Worm (Caenorhabditis elegans) whole organism, L4 larva: ENCODE data around the gene clec-125.

ENCODE experiments used
- F10B5.3 ChIP-seq: sonication (generic microtip); optimal IDR thresholded peaks from 2 replicates; lab custom pipeline; 2016; ENCODE audit warnings: mild to moderate bottlenecking, missing genetic modification characterization, missing compliant biosample characterization
- F26F4.8 ChIP-seq: fragments of 200-800 bp; sonication (Bioruptor generic); conservative IDR thresholded peaks from 2 replicates; pipeline ENCODE4 v1.3.6; 2022; ENCODE audit warnings: missing genetic modification characterization, missing compliant biosample characterization
- F37D6.2 ChIP-seq: sonication (generic microtip); optimal IDR thresholded peaks from 2 replicates; lab custom pipeline; 2016; ENCODE audit warnings: mild to moderate bottlenecking, missing genetic modification characterization, missing compliant biosample characterization
- Y105C5A.15 ChIP-seq: fragments of 200-800 bp; sonication (Bioruptor generic); IDR thresholded peaks from 2 replicates; pipeline ENCODE4 v1.3.6; 2022; ENCODE audit warnings: missing genetic modification characterization, missing compliant biosample characterization
- aha-1 ChIP-seq: fragments of 150-350 bp; peaks from one replicate; lab custom pipeline; 2014; ENCODE audit warnings: missing biosample characterization, missing genetic modification characterization
- ama-1 ChIP-seq: fragments of 150-350 bp; optimal IDR thresholded peaks from 2 replicates; lab custom pipeline; 2014; ENCODE audit warnings: inconsistent platforms, mixed read lengths
- ceh-20 ChIP-seq: fragments of 200-800 bp; sonication (Bioruptor generic); IDR thresholded peaks from 2 replicates; pipeline ENCODE4 v1.3.6; 2022; ENCODE audit warnings: missing genetic modification reagents, missing genetic modification characterization, missing compliant biosample characterization
- ceh-32 ChIP-seq: sonication (generic microtip); optimal IDR thresholded peaks from 2 replicates; lab custom pipeline; 2016; ENCODE audit warnings: mild to moderate bottlenecking, missing genetic modification characterization, missing compliant biosample characterization; ENCODE audit not compliant: poor library complexity
- ceh-82 ChIP-seq: sonication (generic microtip); optimal IDR thresholded peaks from 2 replicates; lab custom pipeline; 2017; ENCODE audit warnings: missing biosample characterization, missing genetic modification characterization
- cey-2 ChIP-seq: sonication (generic microtip); optimal IDR thresholded peaks from 3 replicates; lab custom pipeline; 2017; ENCODE audit warnings: missing genetic modification characterization, mild to moderate bottlenecking, missing compliant biosample characterization, antibody characterized with exemption, borderline replicate concordance; ENCODE audit not compliant: insufficient read depth
- ctbp-1 ChIP-seq: fragments of 200-800 bp; sonication (Bioruptor generic); IDR thresholded peaks from 2 replicates; pipeline ENCODE4 v1.3.6; 2022; ENCODE audit warnings: missing genetic modification reagents, missing genetic modification characterization, missing compliant biosample characterization
- dmd-9 ChIP-seq: fragments of 200-800 bp; sonication (Bioruptor generic); IDR thresholded peaks from 2 replicates; pipeline ENCODE4 v1.3.6; 2022; ENCODE audit warnings: missing genetic modification reagents, missing genetic modification characterization, missing compliant biosample characterization
- egl-43 ChIP-seq: fragments of 200-800 bp; sonication (Bioruptor generic); IDR thresholded peaks from 2 replicates; pipeline ENCODE4 v1.3.6; 2022; ENCODE audit warnings: missing genetic modification reagents, missing genetic modification characterization, missing compliant biosample characterization
- hlh-11 ChIP-seq: fragments of 200-800 bp; sonication (Bioruptor generic); optimal IDR thresholded peaks from 2 replicates; lab custom pipeline; 2018; ENCODE audit warnings: mild to moderate bottlenecking, missing genetic modification characterization, missing compliant biosample characterization
- hlh-30 ChIP-seq: sonication (generic microtip); optimal IDR thresholded peaks from 2 replicates; lab custom pipeline; 2017; ENCODE audit warnings: antibody characterized with exemption, mild to moderate bottlenecking, missing genetic modification characterization, missing compliant biosample characterization; ENCODE audit not compliant: insufficient read depth
- hmg-1.1 ChIP-seq: fragments of 200-800 bp; sonication (Bioruptor generic); IDR thresholded peaks from 2 replicates; pipeline ENCODE4 v1.3.6; 2022; ENCODE audit warnings: missing genetic modification reagents, missing genetic modification characterization, missing compliant biosample characterization
- jun-1 ChIP-seq: fragments of 150-350 bp; optimal IDR thresholded peaks from 2 replicates; lab custom pipeline; 2014; ENCODE audit warnings: missing biosample characterization, missing genetic modification reagents, missing genetic modification characterization
- lin-13 ChIP-seq: fragments of 150-350 bp; optimal IDR thresholded peaks from 2 replicates; lab custom pipeline; 2014; ENCODE audit warnings: missing biosample characterization, missing genetic modification reagents, missing genetic modification characterization
- lin-15B ChIP-seq: fragments of 150-350 bp; sonication (generic microtip); optimal IDR thresholded peaks from 3 replicates; lab custom pipeline; 2014; ENCODE audit warnings: missing biosample characterization, missing genetic modification characterization
- lir-3 ChIP-seq: sonication (generic microtip); optimal IDR thresholded peaks from 2 replicates; lab custom pipeline; 2016; ENCODE audit warnings: mild to moderate bottlenecking, missing genetic modification characterization, missing compliant biosample characterization
- madf-5 ChIP-seq, 2 experiments: fragments of 200-800 bp; sonication (Bioruptor generic); IDR thresholded peaks; 2 replicates each; pipeline ENCODE4 v1.3.6; 2022; ENCODE audit warnings: missing compliant biosample characterization in 2 of 2, missing genetic modification characterization in 2 of 2
- mdl-1 ChIP-seq, 2 experiments: fragments of 150-350 bp in 1 of 2; sonication (generic microtip) in 1 of 2; optimal IDR thresholded peaks; 2 replicates each; lab custom pipeline; 2014 to 2017; ENCODE audit warnings: missing biosample characterization in 2 of 2, missing genetic modification characterization in 2 of 2
- mdt-29 ChIP-seq: fragments of 200-800 bp; sonication (Bioruptor generic); IDR thresholded peaks from 2 replicates; pipeline ENCODE4 v1.3.6; 2022; ENCODE audit warnings: missing genetic modification reagents, missing genetic modification characterization, missing compliant biosample characterization
- mep-1 ChIP-seq: fragments of 150-350 bp; sonication (generic microtip); optimal IDR thresholded peaks from 3 replicates; lab custom pipeline; 2014; ENCODE audit warnings: missing biosample characterization, missing genetic modification characterization
- nhr-77 ChIP-seq: fragments of 150-350 bp; optimal IDR thresholded peaks from 2 replicates; lab custom pipeline; 2014; ENCODE audit warnings: missing biosample characterization, missing genetic modification characterization
- saeg-2 ChIP-seq: fragments of 200-800 bp; sonication (Bioruptor generic); IDR thresholded peaks from 2 replicates; pipeline ENCODE4 v1.3.6; 2022; ENCODE audit warnings: missing genetic modification reagents, missing genetic modification characterization, missing compliant biosample characterization
- sdz-12 ChIP-seq: fragments of 200-800 bp; sonication (Bioruptor generic); optimal IDR thresholded peaks from 2 replicates; lab custom pipeline; 2018; ENCODE audit warnings: mild to moderate bottlenecking, missing genetic modification characterization, missing compliant biosample characterization
- unc-62 ChIP-seq, 3 experiments: fragments of 150-350 bp in 1 of 3; sonication (generic microtip); optimal IDR thresholded peaks in 2 of 3; peaks in 1 of 3; 1 replicate in 1 of 3; 2 replicates in 2 of 3; lab custom pipeline; 2014 to 2017; ENCODE audit warnings: missing biosample characterization in 3 of 3, missing genetic modification characterization in 3 of 3, missing genetic modification reagents in 3 of 3, missing genotype in 1 of 3
- vab-7 ChIP-seq: fragments of 200-800 bp; sonication (Bioruptor generic); IDR thresholded peaks from 2 replicates; pipeline ENCODE4 v1.3.6; 2022; ENCODE audit warnings: missing genetic modification reagents, missing genetic modification characterization, missing compliant biosample characterization
- zag-1 ChIP-seq: fragments of 150-350 bp; optimal IDR thresholded peaks from 2 replicates; lab custom pipeline; 2014; ENCODE audit warnings: missing biosample characterization, missing genetic modification characterization
- zfp-3 ChIP-seq: fragments of 200-800 bp; sonication (Bioruptor generic); conservative IDR thresholded peaks from 2 replicates; pipeline ENCODE4 v1.3.6; 2022; ENCODE audit warnings: missing genetic modification reagents, missing genetic modification characterization, missing compliant biosample characterization

Gene clec-125

DNA sequence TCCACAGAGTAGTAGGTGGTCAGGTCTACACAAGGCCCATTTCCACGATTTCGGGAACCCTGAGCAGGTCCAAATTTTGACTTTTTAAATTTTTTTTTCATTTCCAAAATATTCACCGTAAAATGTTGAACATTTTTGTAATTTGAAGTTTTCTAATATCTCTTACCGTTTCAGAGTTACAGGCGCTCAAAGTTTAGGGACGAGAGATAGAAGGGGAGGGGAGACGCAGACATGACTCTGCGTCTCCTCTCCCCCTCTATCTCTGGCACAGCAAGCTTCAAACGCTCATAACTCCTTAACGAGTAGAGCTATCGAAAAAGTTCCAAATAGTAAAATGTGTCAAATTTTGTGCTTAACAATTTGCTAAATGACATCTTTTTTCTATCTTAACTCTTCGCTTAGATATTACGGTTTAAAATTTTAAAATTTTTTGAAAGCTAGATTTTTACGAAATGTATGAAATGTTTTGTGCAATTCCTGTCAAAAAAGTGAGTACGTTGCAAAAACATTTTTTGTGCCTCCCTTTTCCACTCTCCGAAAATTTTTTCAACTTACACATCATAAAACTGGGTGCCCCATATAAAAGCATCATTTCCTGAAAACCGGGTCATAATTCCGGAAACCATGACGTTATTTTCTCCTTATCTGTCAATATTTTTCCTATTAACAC lies at the start of gene clec-125, which contains the start of gene Y49F6B.14:
Gene clec-125, plus strand, starts transcription at position 620 of the 670 bp plus-strand sequence.
Gene Y49F6B.14, minus strand, starts transcription at position 101 of the 670 bp plus-strand sequence.
- TF ChIP-seq Y105C5A.15 (GFP tag; lab: Robert Waterston, UW) (no peak), ama-1 (lab: Kevin White, UChicago) (no peak), ceh-20 (GFP tag; lab: Robert Waterston, UW) (no peak), hmg-1.1 (GFP tag; lab: Robert Waterston, UW) (no peak), F26F4.8 (GFP tag; lab: Robert Waterston, UW) (no peak), F10B5.3 (tag; lab: Kevin White, UChicago) (no peak), cey-2 (tag; lab: Kevin White, UChicago) (no peak), hlh-11 (tag; lab: Kevin White, UChicago) (no peak), vab-7 (GFP tag; lab: Robert Waterston, UW) (no peak), madf-5 (GFP tag; IDR thresholded peaks at IDR 0.05; lab: Robert Waterston, UW) (no peak), mdt-29 (GFP tag; lab: Robert Waterston, UW) (no peak), sdz-12 (GFP tag; lab: Kevin White, UChicago) (no peak), saeg-2 (GFP tag; lab: Robert Waterston, UW) (no peak)
- TF ChIP-seq, all 104 proteins: peak for 0

DNA sequence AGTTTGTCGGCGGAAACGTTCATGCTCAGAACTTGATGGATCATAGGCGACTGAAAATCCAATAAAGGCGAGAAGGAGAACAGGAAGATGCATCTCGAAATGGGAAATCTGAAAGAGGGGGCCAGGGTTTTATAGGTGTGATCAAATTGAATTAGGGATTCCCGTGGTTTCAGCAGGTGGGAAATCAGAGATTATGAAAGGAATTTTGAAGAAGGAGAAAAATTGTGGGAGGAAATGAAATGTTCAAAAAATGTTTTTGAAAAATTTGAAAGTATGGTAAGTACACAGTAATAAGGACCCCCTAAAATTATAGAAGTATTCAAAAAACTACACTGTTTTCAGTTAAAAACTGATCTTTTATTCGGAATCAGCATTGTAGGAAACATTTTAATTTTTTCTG lies 45.3 kb upstream of the clec-125 start, which contains the start of gene Y49F6B.20:
Gene Y49F6B.20, minus strand, starts transcription at position 101 of the 400 bp plus-strand sequence.
- no peak for TF ChIP-seq lin-13 (GFP tag; lab: Kevin White, UChicago)
- no peak for TF ChIP-seq lir-3
- no peak for TF ChIP-seq zfp-3 (GFP tag; lab: Robert Waterston, UW)
- TF ChIP-seq egl-43 (GFP tag; lab: Robert Waterston, UW): no peak
- TF ChIP-seq ceh-32 (tag; lab: Kevin White, UChicago): no peak
- TF ChIP-seq dmd-9 (GFP tag; lab: Robert Waterston, UW): no peak
- no peak for TF ChIP-seq mep-1

DNA sequence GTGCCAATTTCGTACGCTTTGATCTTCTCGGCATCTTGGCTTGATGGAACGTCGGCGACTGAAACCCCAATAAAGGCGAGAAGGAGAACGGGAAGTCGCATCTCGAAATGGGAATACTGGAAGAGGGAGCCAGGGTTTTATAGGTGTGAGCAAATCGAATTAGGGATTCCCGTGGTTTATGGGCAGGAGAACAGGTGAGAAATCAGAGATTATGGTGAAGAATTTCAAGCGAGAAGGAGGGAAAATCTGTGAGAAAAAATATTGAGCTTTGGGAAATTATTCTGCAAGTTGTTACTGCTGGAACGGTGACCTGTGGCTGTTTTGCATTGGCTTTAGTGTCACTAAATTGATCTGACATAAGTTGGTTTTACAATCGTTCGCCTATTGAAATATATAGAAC lies 44.2 kb upstream of the clec-125 start, which contains the start of gene Y49F6B.13:
Gene Y49F6B.13, minus strand, starts transcription at position 101 of the 400 bp plus-strand sequence.
- TF ChIP-seq lin-15B (tag; lab: Kevin White, UChicago) (no peak), aha-1 (peak; percentile 17)
- TF ChIP-seq, all 104 proteins: peak for 1

DNA sequence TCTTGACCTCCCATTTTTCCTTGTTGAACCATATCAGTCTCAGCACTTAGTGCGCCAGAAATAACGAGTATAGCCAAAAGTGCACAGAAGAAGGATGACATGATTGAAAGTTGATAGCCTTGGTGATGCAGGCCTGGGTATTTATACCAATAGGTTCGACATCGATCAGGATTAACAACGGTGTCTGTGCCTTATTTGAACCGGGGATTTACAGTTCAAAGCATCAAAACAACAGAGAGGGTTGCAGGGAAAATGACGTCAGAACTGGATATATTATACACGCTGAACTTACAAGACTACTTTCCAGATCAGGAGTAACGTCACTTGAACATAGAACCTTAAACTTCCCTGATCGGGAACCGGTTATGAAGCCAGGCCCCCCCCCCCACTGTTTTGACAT lies 43.5 kb upstream of the clec-125 start, which contains the start of gene Y49F6B.12:
Gene Y49F6B.12, minus strand, starts transcription at position 101 of the 400 bp plus-strand sequence.
- TF ChIP-seq aha-1 (peak; percentile 45), hlh-30 (tag; lab: Kevin White, UChicago) (no peak)

DNA sequence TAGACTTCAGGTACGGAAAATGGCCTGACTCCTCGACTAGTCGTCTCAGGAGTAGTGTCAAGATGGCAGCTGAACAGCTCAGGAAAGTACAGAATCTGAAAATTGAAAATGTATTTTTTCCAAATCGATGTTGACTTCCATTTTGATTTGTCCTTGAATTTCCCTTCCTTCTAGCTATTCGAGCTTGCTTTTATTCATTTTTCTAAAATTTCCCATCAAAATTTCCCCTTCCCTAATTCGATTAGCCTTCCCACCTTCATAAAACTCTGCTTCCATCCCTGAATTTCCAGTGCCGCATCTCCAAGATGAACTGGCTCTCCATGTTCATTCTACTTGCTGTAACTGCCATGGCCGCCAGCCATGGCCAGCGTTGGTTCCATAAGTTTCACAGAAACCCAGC lies 43.0 kb upstream of the clec-125 start, which contains the start of gene Y49F6B.6:
Gene Y49F6B.6, plus strand, starts transcription at position 301 of the 400 bp plus-strand sequence.
- TF ChIP-seq mdl-1 (tag; optimal IDR thresholded peaks at IDR 0.05; lab: Kevin White, UChicago): no peak
- no peak for TF ChIP-seq jun-1 (tag; lab: Kevin White, UChicago)
- no peak for TF ChIP-seq zag-1 (tag; lab: Kevin White, UChicago)
- TF ChIP-seq nhr-77: no peak
- TF ChIP-seq unc-62 (GFP tag; optimal IDR thresholded peaks at IDR 0.05 in 1 of 2; lab: Kevin White, UChicago): no peak
- no peak for TF ChIP-seq unc-62 (tag; optimal IDR thresholded peaks at IDR 0.05; lab: Kevin White, UChicago)
- no peak for TF ChIP-seq F37D6.2
- no peak for TF ChIP-seq sdz-12 (GFP tag; lab: Kevin White, UChicago)
- no peak for TF ChIP-seq ctbp-1 (GFP tag; lab: Robert Waterston, UW)
- no peak for TF ChIP-seq egl-43 (GFP tag; lab: Robert Waterston, UW)
- TF ChIP-seq ceh-82 (tag; lab: Kevin White, UChicago): no peak
